Worm (Caenorhabditis elegans) whole organism, L4 larva: ENCODE results near the gene spp-7.

Experiments used
- Y105C5A.15 ChIP-seq: fragments of 200-800 bp; sonication (Bioruptor generic); IDR thresholded peaks from 2 replicates; pipeline ENCODE4 v1.3.6; 2022; ENCODE audit warnings: missing genetic modification characterization, missing compliant biosample characterization
- ceh-32 ChIP-seq: sonication (generic microtip); optimal IDR thresholded peaks from 2 replicates; lab custom pipeline; 2016; ENCODE audit warnings: mild to moderate bottlenecking, missing genetic modification characterization, missing compliant biosample characterization; ENCODE audit not compliant: poor library complexity
- ces-1 ChIP-seq: fragments of 150-350 bp; sonication (generic microtip); optimal IDR thresholded peaks from 4 replicates; lab custom pipeline; 2014; ENCODE audit warnings: missing biosample characterization, missing genetic modification reagents, missing genetic modification characterization
- ctbp-1 ChIP-seq: fragments of 200-800 bp; sonication (Bioruptor generic); IDR thresholded peaks from 2 replicates; pipeline ENCODE4 v1.3.6; 2022; ENCODE audit warnings: missing genetic modification reagents, missing genetic modification characterization, missing compliant biosample characterization
- dmd-9 ChIP-seq: fragments of 200-800 bp; sonication (Bioruptor generic); IDR thresholded peaks from 2 replicates; pipeline ENCODE4 v1.3.6; 2022; ENCODE audit warnings: missing genetic modification reagents, missing genetic modification characterization, missing compliant biosample characterization
- jun-1 ChIP-seq: fragments of 150-350 bp; optimal IDR thresholded peaks from 2 replicates; lab custom pipeline; 2014; ENCODE audit warnings: missing biosample characterization, missing genetic modification reagents, missing genetic modification characterization
- nhr-25 ChIP-seq: sonication (generic microtip); optimal IDR thresholded peaks from 2 replicates; lab custom pipeline; 2017; ENCODE audit warnings: missing genetic modification characterization, mild to moderate bottlenecking, missing compliant biosample characterization, antibody characterized with exemption, moderate library complexity, borderline replicate concordance; ENCODE audit not compliant: insufficient read depth
- nhr-28 ChIP-seq: fragments of 150-350 bp; optimal IDR thresholded peaks from 2 replicates; lab custom pipeline; 2014; ENCODE audit warnings: missing biosample characterization, missing genetic modification characterization
- nhr-77 ChIP-seq: fragments of 150-350 bp; optimal IDR thresholded peaks from 2 replicates; lab custom pipeline; 2014; ENCODE audit warnings: missing biosample characterization, missing genetic modification characterization
- pha-4 ChIP-seq, 2 experiments: fragments of 150-350 bp in 1 of 2; fragments of 200-800 bp in 1 of 2; sonication (Bioruptor generic) in 1 of 2; IDR thresholded peaks in 1 of 2; optimal IDR thresholded peaks in 1 of 2; 2 replicates each; pipeline versions ENCODE4 v1.3.6 to Lab custom; 2014 to 2022; ENCODE audit warnings: missing genetic modification characterization in 2 of 2, missing genetic modification reagents in 2 of 2, missing biosample characterization in 1 of 2, missing compliant biosample characterization in 1 of 2
- snpc-4 ChIP-seq: fragments of 150-350 bp; optimal IDR thresholded peaks from 2 replicates; lab custom pipeline; 2014; ENCODE audit warnings: missing biosample characterization, missing genetic modification characterization
- unc-39 ChIP-seq: sonication (generic microtip); optimal IDR thresholded peaks from 2 replicates; lab custom pipeline; 2017; ENCODE audit warnings: missing biosample characterization, missing genetic modification characterization
- zag-1 ChIP-seq: fragments of 150-350 bp; optimal IDR thresholded peaks from 2 replicates; lab custom pipeline; 2014; ENCODE audit warnings: missing biosample characterization, missing genetic modification characterization

DNA sequence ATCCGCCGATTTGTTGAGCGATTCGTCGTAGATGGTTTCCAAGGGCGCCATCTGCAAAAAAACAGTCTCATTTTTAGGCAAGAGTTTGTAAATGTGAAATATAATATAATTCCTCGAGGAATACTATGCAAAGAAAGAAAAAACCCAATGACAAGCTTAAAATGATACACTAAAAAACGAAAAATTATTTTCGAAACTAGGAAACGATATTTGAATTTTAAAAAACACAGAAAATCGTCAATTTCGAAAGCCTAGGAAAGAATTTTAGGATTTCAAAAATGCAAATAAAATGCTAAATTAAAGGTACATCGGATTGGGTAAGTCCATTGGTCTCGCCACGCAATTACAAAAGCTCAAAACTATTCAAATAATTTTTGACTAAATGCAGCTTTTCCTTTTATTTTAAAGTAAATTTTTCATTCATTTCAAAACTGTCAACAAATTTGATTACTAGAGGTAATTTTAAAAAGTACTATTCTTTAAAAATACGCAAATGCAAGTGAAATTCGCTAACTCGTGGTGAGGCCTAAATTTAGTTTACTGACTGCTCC is 24.0 kb downstream of the spp-7 start, which contains the start of the genes htp-1 and ZK616.5:
- TF ChIP-seq snpc-4 (tag; lab: Kevin White, UChicago), result no peak
- TF ChIP-seq pha-4 (GFP tag; IDR thresholded peaks at IDR 0.05; lab: Robert Waterston, UW), result no peak
- no peak for TF ChIP-seq pha-4 (tag; optimal IDR thresholded peaks at IDR 0.05; lab: Kevin White, UChicago)
- TF ChIP-seq jun-1 (tag; lab: Kevin White, UChicago), result no peak
- TF ChIP-seq nhr-25 (tag; lab: Kevin White, UChicago), result no peak
- TF ChIP-seq ces-1, result no peak
- no peak for TF ChIP-seq ceh-32 (tag; lab: Kevin White, UChicago)
- TF ChIP-seq zag-1, result no peak
- no peak for TF ChIP-seq dmd-9 (GFP tag; lab: Robert Waterston, UW)
- no peak for TF ChIP-seq nhr-28 (tag; lab: Kevin White, UChicago)
- TF ChIP-seq Y105C5A.15, result no peak
- no peak for TF ChIP-seq nhr-77 (tag; lab: Kevin White, UChicago)
- no peak for TF ChIP-seq unc-39 (tag; lab: Kevin White, UChicago)
- no peak for TF ChIP-seq ctbp-1 (GFP tag; lab: Robert Waterston, UW)
